Fruit fly (Drosophila melanogaster): ENCODE measurements around the gene PGAP5.

Gene PGAP5

dm6 chr2L:8239032-8239650, 40.5 kb downstream of the PGAP5 start (continued):
- TF ChIP-seq CG12071 (GFP tag; optimal IDR thresholded peaks at IDR 0.05): no peak
- TF ChIP-seq CG10274 (GFP tag; optimal IDR thresholded peaks at IDR 0.05): no peak
- TF ChIP-seq Asciz (GFP tag; optimal IDR thresholded peaks at IDR 0.05): peak; percentile 26
- TF ChIP-seq CG1602 (GFP tag; optimal IDR thresholded peaks at IDR 0.05): no peak
- no peak for TF ChIP-seq HHEX (GFP tag; optimal IDR thresholded peaks at IDR 0.05)
- no peak for TF ChIP-seq hth (optimal IDR thresholded peaks at IDR 0.05)
- no peak for TF ChIP-seq Hr39 (optimal IDR thresholded peaks at IDR 0.05)
- no peak for TF ChIP-seq psq (GFP tag; optimal IDR thresholded peaks at IDR 0.05)
- peak; percentile 42 for TF ChIP-seq CG34376 (GFP tag; optimal IDR thresholded peaks at IDR 0.05)
- TF ChIP-seq btn (GFP tag; optimal IDR thresholded peaks at IDR 0.05): no peak
- no peak for TF ChIP-seq Scr (GFP tag; IDR thresholded peaks at IDR 0.05; ENCODE audit: partially characterized antibody)
- TF ChIP-seq CG10431 (GFP tag; optimal IDR thresholded peaks at IDR 0.05): no peak
- TF ChIP-seq CG11093 (GFP tag; IDR thresholded peaks at IDR 0.05): no peak
- TF ChIP-seq grn (GFP tag; optimal IDR thresholded peaks at IDR 0.05): peak; percentile 4
- TF ChIP-seq sug (tag; optimal IDR thresholded peaks at IDR 0.05): peak; percentile 12
- no peak for TF ChIP-seq gsb-n (tag; optimal IDR thresholded peaks at IDR 0.05)
- peak; percentile 55 for TF ChIP-seq exex (tag; optimal IDR thresholded peaks at IDR 0.05)
- no peak for TF ChIP-seq CG16813 (GFP tag; IDR thresholded peaks at IDR 0.05; ENCODE audit: partially characterized antibody)
- TF ChIP-seq CG10147 (GFP tag; optimal IDR thresholded peaks at IDR 0.05): no peak
- TF ChIP-seq Sin3A (optimal IDR thresholded peaks at IDR 0.05): no peak
- TF ChIP-seq Ravus (GFP tag; IDR thresholded peaks at IDR 0.05): no peak
- no peak for TF ChIP-seq Awh (GFP tag; IDR thresholded peaks at IDR 0.05)
- TF ChIP-seq CG31365 (tag; optimal IDR thresholded peaks at IDR 0.05): no peak
- no peak for TF ChIP-seq CG12236 (GFP tag; optimal IDR thresholded peaks at IDR 0.05)
- no peak for TF ChIP-seq slp2 (GFP tag; optimal IDR thresholded peaks at IDR 0.05)
- no peak for TF ChIP-seq BtbVII (GFP tag; optimal IDR thresholded peaks at IDR 0.05)
- no peak for TF ChIP-seq CG10209 (GFP tag; optimal IDR thresholded peaks at IDR 0.05)
- peak in 1 of 2 experiments; percentile 74 for TF ChIP-seq eve (GFP tag; optimal IDR thresholded peaks at IDR 0.05)
- no peak for TF ChIP-seq trem (tag; optimal IDR thresholded peaks at IDR 0.05)
- no peak for TF ChIP-seq Myb (GFP tag; optimal IDR thresholded peaks at IDR 0.05)
- no peak for TF ChIP-seq pfk (GFP tag; optimal IDR thresholded peaks at IDR 0.05)
- TF ChIP-seq dysf (GFP tag; IDR thresholded peaks at IDR 0.05): no peak
- TF ChIP-seq CG6813 (GFP tag; optimal IDR thresholded peaks at IDR 0.05): peak; percentile 16
- TF ChIP-seq CG7357 (GFP tag; IDR thresholded peaks at IDR 0.05): no peak
- TF ChIP-seq slou (GFP tag; optimal IDR thresholded peaks at IDR 0.05): no peak
- TF ChIP-seq CG17568 (GFP tag; optimal IDR thresholded peaks at IDR 0.05): no peak
- TF ChIP-seq gro (GFP tag; optimal IDR thresholded peaks at IDR 0.05): peak; percentile 22
- no peak for TF ChIP-seq Nf-YC (tag; optimal IDR thresholded peaks at IDR 0.05)
- TF ChIP-seq CG1529 (GFP tag; optimal IDR thresholded peaks at IDR 0.05): no peak
- TF ChIP-seq Oaz (GFP tag; IDR thresholded peaks at IDR 0.05): no peak
- TF ChIP-seq h (optimal IDR thresholded peaks at IDR 0.05): no peak
- peak; percentile 75; the same call in 1 of the 2 replicates for TF ChIP-seq GATAe (GFP tag; conservative IDR thresholded peaks at IDR 0.05)
- TF ChIP-seq CG9727 (GFP tag; optimal IDR thresholded peaks at IDR 0.05): no peak
- TF ChIP-seq CG11456 (GFP tag; IDR thresholded peaks at IDR 0.05): no peak
- TF ChIP-seq fd96Cb (tag; optimal IDR thresholded peaks at IDR 0.05): no peak
- peak; percentile 19 for TF ChIP-seq cwo (GFP tag; optimal IDR thresholded peaks at IDR 0.05)
- TF ChIP-seq kni (GFP tag; optimal IDR thresholded peaks at IDR 0.05): peak; percentile 20
- TF ChIP-seq CG12104 (GFP tag; optimal IDR thresholded peaks at IDR 0.05): no peak
- TF ChIP-seq CG10462 (GFP tag; optimal IDR thresholded peaks at IDR 0.05): no peak
- TF ChIP-seq Aef1 (GFP tag; IDR thresholded peaks at IDR 0.05): no peak
- TF ChIP-seq CG15073 (GFP tag; optimal IDR thresholded peaks at IDR 0.05): no peak
- TF ChIP-seq CG15479 (GFP tag; optimal IDR thresholded peaks at IDR 0.05): peak; percentile 24
